Worm (Caenorhabditis elegans): Measurements from ENCODE around the gene M01H9.4.

- TF ChIP-seq daf-12 (tag; optimal IDR thresholded peaks at IDR 0.05) = no peak
- no peak for TF ChIP-seq fkh-10 (GFP tag; optimal IDR thresholded peaks at IDR 0.05)
These were observed 40.8 kb upstream of the M01H9.4 start for ce11 chrIV:4523461-4523860.

All from whole organism, L3 larva.